Worm (Caenorhabditis elegans) whole organism, L4/young adult: ENCODE measurements around the gene ceh-1.

Experiments used
- W03F9.2 ChIP-seq: fragments of 150-350 bp; optimal IDR thresholded peaks from 2 replicates; lab custom pipeline; 2014; ENCODE audit warnings: missing biosample characterization, missing genetic modification characterization
- dao-5 ChIP-seq: sonication (generic microtip); optimal IDR thresholded peaks from 2 replicates; lab custom pipeline; 2016; ENCODE audit warnings: missing genotype, missing genetic modification characterization, moderate library complexity, missing compliant biosample characterization
- him-1 ChIP-seq: sonication (generic microtip); optimal IDR thresholded peaks from 2 replicates; lab custom pipeline; 2016; ENCODE audit warnings: missing genotype, missing genetic modification reagents, missing genetic modification characterization, missing compliant biosample characterization

ce11 chrX:4658303-4658702, 4.3 kb upstream of the ceh-1 start:
- no peak for TF ChIP-seq dao-5 (tag; lab: Kevin White, UChicago)
- no peak for TF ChIP-seq W03F9.2 (tag; lab: Kevin White, UChicago)
- TF ChIP-seq him-1 (tag; lab: Kevin White, UChicago) = no peak
